Worm (Caenorhabditis elegans) whole organism, young adult: ENCODE data around the gene T21D9.2.

Source experiments
- F57C9.4 ChIP-seq: sonication (generic microtip); optimal IDR thresholded peaks from 2 replicates; lab custom pipeline; 2017; ENCODE audit warnings: mild to moderate bottlenecking, missing genetic modification characterization, missing compliant biosample characterization
- attf-6 ChIP-seq: fragments of 200-800 bp; sonication (Bioruptor generic); IDR thresholded peaks from 2 replicates; pipeline ENCODE4 v1.3.6; 2022; ENCODE audit warnings: missing genetic modification reagents, missing genetic modification characterization, missing compliant biosample characterization
- hlh-12 ChIP-seq: sonication (generic microtip); optimal IDR thresholded peaks from 2 replicates; lab custom pipeline; 2016; ENCODE audit warnings: missing genetic modification characterization, missing compliant biosample characterization
- unc-62 ChIP-seq: fragments of 150-350 bp; optimal IDR thresholded peaks from 2 replicates; lab custom pipeline; 2014; ENCODE audit warnings: missing biosample characterization, missing genetic modification reagents, missing genetic modification characterization
- xnd-1 ChIP-seq: sonication (generic microtip); optimal IDR thresholded peaks from 2 replicates; lab custom pipeline; 2016; ENCODE audit warnings: missing genotype, missing genetic modification reagents, missing genetic modification characterization, missing compliant biosample characterization

- no peak for TF ChIP-seq attf-6 (GFP tag; lab: Robert Waterston, UW)
- no peak for TF ChIP-seq hlh-12 (tag; lab: Kevin White, UChicago)
- TF ChIP-seq xnd-1 (tag; lab: Kevin White, UChicago), result no peak
- TF ChIP-seq F57C9.4 (tag; lab: Kevin White, UChicago), result no peak
- TF ChIP-seq unc-62 (GFP tag; lab: Kevin White, UChicago), result no peak
Observed at ce11 chrX:2099002-2099401, 2.3 kb upstream of the T21D9.2 start.
